Worm (Caenorhabditis elegans) whole organism, L4 larva: Measurements from ENCODE around the gene F55G7.4.

Experiments
- F26F4.8 ChIP-seq: fragments of 200-800 bp; sonication (Bioruptor generic); conservative IDR thresholded peaks from 2 replicates; pipeline ENCODE4 v1.3.6; 2022; ENCODE audit warnings: missing genetic modification characterization, missing compliant biosample characterization
- F37D6.2 ChIP-seq: sonication (generic microtip); optimal IDR thresholded peaks from 2 replicates; lab custom pipeline; 2016; ENCODE audit warnings: mild to moderate bottlenecking, missing genetic modification characterization, missing compliant biosample characterization
- F49E8.2 ChIP-seq: sonication (generic microtip); optimal IDR thresholded peaks from 2 replicates; lab custom pipeline; 2016; ENCODE audit warnings: missing compliant biosample characterization, mild to moderate bottlenecking, missing genetic modification characterization, borderline replicate concordance
- T20F7.1 ChIP-seq: fragments of 200-800 bp; sonication (Bioruptor generic); optimal IDR thresholded peaks from 2 replicates; lab custom pipeline; 2018; ENCODE audit warnings: mild to moderate bottlenecking, missing genetic modification characterization, missing compliant biosample characterization
- Y75B8A.6 ChIP-seq: fragments of 200-800 bp; sonication (Bioruptor generic); IDR thresholded peaks from 2 replicates; pipeline ENCODE4 v1.3.6; 2022; ENCODE audit warnings: missing genetic modification reagents, missing genetic modification characterization, missing compliant biosample characterization
- ZK546.5 ChIP-seq, 2 experiments: sonication (generic microtip); optimal IDR thresholded peaks; 2 replicates each; lab custom pipeline; 2017; ENCODE audit warnings: missing biosample characterization in 2 of 2, missing genetic modification characterization in 2 of 2
- aha-1 ChIP-seq: fragments of 150-350 bp; peaks from one replicate; lab custom pipeline; 2014; ENCODE audit warnings: missing biosample characterization, missing genetic modification characterization
- ama-1 ChIP-seq: fragments of 150-350 bp; optimal IDR thresholded peaks from 2 replicates; lab custom pipeline; 2014; ENCODE audit warnings: inconsistent platforms, mixed read lengths
- arid-1 ChIP-seq: fragments of 200-800 bp; sonication (Bioruptor generic); conservative IDR thresholded peaks from 2 replicates; pipeline ENCODE4 v1.3.6; 2022; ENCODE audit warnings: missing genetic modification reagents, missing genetic modification characterization, missing compliant biosample characterization
- ceh-32 ChIP-seq: sonication (generic microtip); optimal IDR thresholded peaks from 2 replicates; lab custom pipeline; 2016; ENCODE audit warnings: mild to moderate bottlenecking, missing genetic modification characterization, missing compliant biosample characterization; ENCODE audit not compliant: poor library complexity
- cey-2 ChIP-seq: sonication (generic microtip); optimal IDR thresholded peaks from 3 replicates; lab custom pipeline; 2017; ENCODE audit warnings: missing genetic modification characterization, mild to moderate bottlenecking, missing compliant biosample characterization, antibody characterized with exemption, borderline replicate concordance; ENCODE audit not compliant: insufficient read depth
- dmd-6 ChIP-seq: fragments of 200-800 bp; sonication (Bioruptor generic); IDR thresholded peaks from 2 replicates; pipeline ENCODE4 v1.3.6; 2022; ENCODE audit warnings: missing genetic modification reagents, missing genetic modification characterization, missing compliant biosample characterization
- dmd-8 ChIP-seq: fragments of 200-800 bp; sonication (Bioruptor generic); IDR thresholded peaks from 2 replicates; pipeline ENCODE4 v1.3.6; 2022; ENCODE audit warnings: missing genetic modification characterization, missing compliant biosample characterization
- dve-1 ChIP-seq: sonication (generic microtip); optimal IDR thresholded peaks from 2 replicates; lab custom pipeline; 2017; ENCODE audit warnings: antibody characterized with exemption, mild to moderate bottlenecking, missing genetic modification characterization, missing compliant biosample characterization; ENCODE audit not compliant: insufficient read depth
- egl-27 ChIP-seq: sonication (generic microtip); optimal IDR thresholded peaks from 3 replicates; lab custom pipeline; 2017; ENCODE audit warnings: missing biosample characterization, missing genetic modification reagents, missing genetic modification characterization
- fkh-10 ChIP-seq: fragments of 150-350 bp; optimal IDR thresholded peaks from 2 replicates; lab custom pipeline; 2014; ENCODE audit warnings: missing biosample characterization, missing genetic modification reagents, missing genetic modification characterization
- fos-1 ChIP-seq: fragments of 150-350 bp; optimal IDR thresholded peaks from 2 replicates; lab custom pipeline; 2014; ENCODE audit warnings: missing biosample characterization, missing genetic modification characterization
- hif-1 ChIP-seq, 2 experiments: sonication (generic microtip); optimal IDR thresholded peaks; 2 replicates each; lab custom pipeline; 2016 to 2017; ENCODE audit warnings: missing compliant biosample characterization in 2 of 2, missing genetic modification characterization in 2 of 2, missing genetic modification reagents in 2 of 2, missing genotype in 2 of 2, mild to moderate bottlenecking in 1 of 2
- hlh-11 ChIP-seq: fragments of 200-800 bp; sonication (Bioruptor generic); optimal IDR thresholded peaks from 2 replicates; lab custom pipeline; 2018; ENCODE audit warnings: mild to moderate bottlenecking, missing genetic modification characterization, missing compliant biosample characterization
- hlh-30 ChIP-seq: sonication (generic microtip); optimal IDR thresholded peaks from 2 replicates; lab custom pipeline; 2017; ENCODE audit warnings: antibody characterized with exemption, mild to moderate bottlenecking, missing genetic modification characterization, missing compliant biosample characterization; ENCODE audit not compliant: insufficient read depth
- lim-7 ChIP-seq: fragments of 200-800 bp; sonication (Bioruptor generic); IDR thresholded peaks from 2 replicates; pipeline ENCODE4 v1.3.6; 2022; ENCODE audit warnings: missing genetic modification characterization, missing compliant biosample characterization
- lin-1 ChIP-seq: fragments of 200-800 bp; sonication (Bioruptor generic); IDR thresholded peaks from 2 replicates; pipeline ENCODE4 v1.3.6; 2022; ENCODE audit warnings: missing genetic modification reagents, missing genetic modification characterization, missing compliant biosample characterization
- lin-15B ChIP-seq: fragments of 150-350 bp; sonication (generic microtip); optimal IDR thresholded peaks from 3 replicates; lab custom pipeline; 2014; ENCODE audit warnings: missing biosample characterization, missing genetic modification characterization
- mdl-1 ChIP-seq, 2 experiments: fragments of 150-350 bp in 1 of 2; sonication (generic microtip) in 1 of 2; optimal IDR thresholded peaks; 2 replicates each; lab custom pipeline; 2014 to 2017; ENCODE audit warnings: missing biosample characterization in 2 of 2, missing genetic modification characterization in 2 of 2
- mep-1 ChIP-seq: fragments of 150-350 bp; sonication (generic microtip); optimal IDR thresholded peaks from 3 replicates; lab custom pipeline; 2014; ENCODE audit warnings: missing biosample characterization, missing genetic modification characterization
- mes-2 ChIP-seq: sonication (generic microtip); optimal IDR thresholded peaks from 2 replicates; lab custom pipeline; 2016; ENCODE audit warnings: missing genotype, mild to moderate bottlenecking, missing genetic modification characterization, missing compliant biosample characterization; ENCODE audit not compliant: poor library complexity, severe bottlenecking
- mxl-3 ChIP-seq: fragments of 200-800 bp; sonication (Bioruptor generic); optimal IDR thresholded peaks from 2 replicates; lab custom pipeline; 2018; ENCODE audit warnings: mild to moderate bottlenecking, missing genetic modification characterization, missing compliant biosample characterization
- nhr-11 ChIP-seq: fragments of 150-350 bp; optimal IDR thresholded peaks from 2 replicates; lab custom pipeline; 2014; ENCODE audit warnings: missing biosample characterization, missing genetic modification characterization
- nhr-28 ChIP-seq: fragments of 150-350 bp; optimal IDR thresholded peaks from 2 replicates; lab custom pipeline; 2014; ENCODE audit warnings: missing biosample characterization, missing genetic modification characterization
- nhr-42 ChIP-seq: fragments of 200-800 bp; sonication (Bioruptor generic); IDR thresholded peaks from 2 replicates; pipeline ENCODE4 v1.3.6; 2022; ENCODE audit warnings: missing genetic modification characterization, missing compliant biosample characterization
- nhr-48 ChIP-seq: sonication (generic microtip); optimal IDR thresholded peaks from 2 replicates; lab custom pipeline; 2016; ENCODE audit warnings: mild to moderate bottlenecking, missing genetic modification characterization, missing compliant biosample characterization
- nhr-6 ChIP-seq: fragments of 150-350 bp; optimal IDR thresholded peaks from 2 replicates; lab custom pipeline; 2014; ENCODE audit warnings: missing biosample characterization, missing genetic modification characterization
- nhr-77 ChIP-seq: fragments of 150-350 bp; optimal IDR thresholded peaks from 2 replicates; lab custom pipeline; 2014; ENCODE audit warnings: missing biosample characterization, missing genetic modification characterization
- pha-4 ChIP-seq, 2 experiments: fragments of 150-350 bp in 1 of 2; fragments of 200-800 bp in 1 of 2; sonication (Bioruptor generic) in 1 of 2; IDR thresholded peaks in 1 of 2; optimal IDR thresholded peaks in 1 of 2; 2 replicates each; pipeline versions ENCODE4 v1.3.6 to Lab custom; 2014 to 2022; ENCODE audit warnings: missing genetic modification characterization in 2 of 2, missing genetic modification reagents in 2 of 2, missing biosample characterization in 1 of 2, missing compliant biosample characterization in 1 of 2
- php-3 ChIP-seq: fragments of 200-800 bp; sonication (Bioruptor generic); IDR thresholded peaks from 2 replicates; pipeline ENCODE4 v1.3.6; 2022; ENCODE audit warnings: missing genetic modification reagents, missing genetic modification characterization, missing compliant biosample characterization
- pqm-1 ChIP-seq: sonication (generic microtip); optimal IDR thresholded peaks from 2 replicates; lab custom pipeline; 2017; ENCODE audit warnings: missing biosample characterization, missing genetic modification characterization
- rbr-2 ChIP-seq: sonication (generic microtip); optimal IDR thresholded peaks from 2 replicates; lab custom pipeline; 2016; ENCODE audit warnings: missing genotype, missing genetic modification characterization, missing compliant biosample characterization
- saeg-2 ChIP-seq: fragments of 200-800 bp; sonication (Bioruptor generic); IDR thresholded peaks from 2 replicates; pipeline ENCODE4 v1.3.6; 2022; ENCODE audit warnings: missing genetic modification reagents, missing genetic modification characterization, missing compliant biosample characterization
- snpc-1.2 ChIP-seq: fragments of 200-800 bp; sonication (Bioruptor generic); IDR thresholded peaks from 2 replicates; pipeline ENCODE4 v1.3.6; 2022; ENCODE audit warnings: missing genetic modification reagents, missing genetic modification characterization, missing compliant biosample characterization
- tag-97 ChIP-seq: fragments of 200-800 bp; sonication (Bioruptor generic); IDR thresholded peaks from 2 replicates; pipeline ENCODE4 v1.3.6; 2022; ENCODE audit warnings: missing genetic modification characterization, missing compliant biosample characterization
- tra-1 ChIP-seq: fragments of 200-800 bp; sonication (Bioruptor generic); IDR thresholded peaks from 2 replicates; pipeline ENCODE4 v1.3.6; 2022; ENCODE audit warnings: missing genetic modification reagents, missing genetic modification characterization, missing compliant biosample characterization
- unc-130 ChIP-seq: sonication (generic microtip); optimal IDR thresholded peaks from 2 replicates; lab custom pipeline; 2016; ENCODE audit warnings: missing genetic modification reagents, missing genetic modification characterization, missing compliant biosample characterization
- zag-1 ChIP-seq: fragments of 150-350 bp; optimal IDR thresholded peaks from 2 replicates; lab custom pipeline; 2014; ENCODE audit warnings: missing biosample characterization, missing genetic modification characterization
- ztf-7 ChIP-seq: fragments of 150-350 bp; optimal IDR thresholded peaks from 2 replicates; lab custom pipeline; 2014; ENCODE audit warnings: missing biosample characterization, missing genetic modification characterization

Gene F55G7.4

DNA sequence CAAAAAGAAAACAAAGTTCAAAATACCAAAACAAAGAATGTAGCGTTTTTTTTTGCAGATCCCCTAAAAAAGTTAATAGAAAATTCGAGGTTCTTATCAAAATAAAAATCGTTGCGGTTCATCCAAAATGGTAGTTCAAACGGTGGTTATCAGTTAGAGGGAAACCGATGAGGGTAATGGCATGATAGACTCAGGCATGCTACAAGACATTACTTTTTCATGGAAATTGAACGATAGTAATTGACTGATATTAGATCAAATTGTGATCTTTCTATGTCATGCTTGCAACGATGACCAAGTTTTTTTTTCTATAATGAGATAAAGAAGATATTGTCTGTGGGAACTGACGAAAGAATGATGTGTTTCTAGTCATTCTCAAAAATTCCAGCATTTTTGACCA is 36.9 kb downstream of the F55G7.4 start (continued):
- no peak for TF ChIP-seq nhr-11 (tag; lab: Kevin White, UChicago)
- peak; percentile 7 for TF ChIP-seq mep-1 (tag; lab: Kevin White, UChicago)
- no peak for TF ChIP-seq pha-4 (GFP tag; IDR thresholded peaks at IDR 0.05; lab: Robert Waterston, UW)
- no peak for TF ChIP-seq pha-4 (tag; optimal IDR thresholded peaks at IDR 0.05; lab: Kevin White, UChicago)
- TF ChIP-seq fos-1 (tag; lab: Kevin White, UChicago), result no peak

ce11 chrX:11965163-11965562 is 37.5 kb downstream of the F55G7.4 start:
- TF ChIP-seq lim-7 (GFP tag; lab: Robert Waterston, UW) (no peak), hlh-30 (tag; lab: Kevin White, UChicago) (peak; percentile 40)
- TF ChIP-seq, all 104 proteins: peak for 1

ce11 chrX:11965663-11966304 is 38.1 kb downstream of the F55G7.4 start, which contains the start of gene sams-1:
TSS of gene sams-1 (plus strand) at chrX:11965962.
- TF ChIP-seq mep-1 (tag; lab: Kevin White, UChicago) (no peak), ztf-7 (tag; lab: Kevin White, UChicago) (no peak), arid-1 (no peak), Y75B8A.6 (no peak), hlh-11 (tag; lab: Kevin White, UChicago) (peak; percentile 55), pha-4 (GFP tag; IDR thresholded peaks at IDR 0.05; lab: Robert Waterston, UW) (no peak), pha-4 (tag; optimal IDR thresholded peaks at IDR 0.05; lab: Kevin White, UChicago) (no peak), lin-15B (tag; lab: Kevin White, UChicago) (no peak), aha-1 (tag; lab: Kevin White, UChicago) (peak; percentile 58), lin-1 (no peak), nhr-42 (no peak), dve-1 (peak; percentile 54), ZK546.5 (tag; optimal IDR thresholded peaks at IDR 0.05; lab: Kevin White, UChicago) (no peak), pqm-1 (tag; lab: Kevin White, UChicago) (peak; percentile 14), mxl-3 (GFP tag; lab: Kevin White, UChicago) (peak; percentile 58), ceh-32 (tag; lab: Kevin White, UChicago) (no peak), T20F7.1 (GFP tag; lab: Kevin White, UChicago) (no peak), F26F4.8 (GFP tag; lab: Robert Waterston, UW) (no peak), nhr-28 (tag; lab: Kevin White, UChicago) (peak; percentile 60), egl-27 (tag; lab: Kevin White, UChicago) (no peak), tag-97 (no peak), nhr-48 (tag; lab: Kevin White, UChicago) (peak; percentile 4), F49E8.2 (no peak), dmd-8 (GFP tag; lab: Robert Waterston, UW) (no peak), tra-1 (GFP tag; lab: Robert Waterston, UW) (no peak), rbr-2 (no peak), nhr-6 (tag; lab: Kevin White, UChicago) (no peak), php-3 (GFP tag; lab: Robert Waterston, UW) (0 out of 2 replicates have a peak, but pooled peaks have one; percentile 18), unc-130 (GFP tag; lab: Kevin White, UChicago) (no peak), saeg-2 (GFP tag; lab: Robert Waterston, UW) (no peak), dmd-6 (GFP tag; lab: Robert Waterston, UW) (peak; percentile 56), mes-2 (tag; lab: Kevin White, UChicago) (no peak), cey-2 (no peak), fkh-10 (GFP tag; lab: Kevin White, UChicago) (no peak), ama-1 (peak; percentile 85), snpc-1.2 (GFP tag; lab: Robert Waterston, UW) (no peak), hif-1 (tag; optimal IDR thresholded peaks at IDR 0.05; lab: Kevin White, UChicago) (no peak), nhr-77 (tag; lab: Kevin White, UChicago) (no peak), nhr-11 (tag; lab: Kevin White, UChicago) (no peak), mdl-1 (tag; optimal IDR thresholded peaks at IDR 0.05; lab: Kevin White, UChicago) (no peak), zag-1 (no peak), F37D6.2 (tag; lab: Kevin White, UChicago) (no peak)
- TF ChIP-seq, all 104 proteins: peak for 10
